Fruit fly (Drosophila melanogaster): ENCODE data around the gene Ref2.

DNA sequence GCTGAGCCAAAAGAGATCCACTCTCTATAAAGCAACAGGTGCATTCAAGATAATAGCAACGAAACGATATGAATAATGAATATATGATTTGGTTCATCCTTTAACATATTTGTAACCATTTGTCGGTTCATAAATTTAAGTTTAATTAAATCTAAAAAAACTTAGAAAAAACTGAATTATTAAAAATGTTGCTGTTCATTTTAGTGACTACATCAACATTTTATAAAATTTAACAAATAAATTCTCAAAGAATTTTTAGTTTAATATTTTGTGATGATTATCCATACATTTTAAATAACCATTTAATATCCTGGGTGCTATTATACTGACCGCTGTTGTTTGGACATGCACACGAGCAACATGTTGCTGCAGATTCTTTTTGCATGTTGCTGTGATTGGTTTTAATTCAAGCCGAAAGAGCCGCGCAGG lies 43.9 kb downstream of the Ref2 start:
- no peak for TF ChIP-seq CTCF (optimal IDR thresholded peaks at IDR 0.05)
- TF ChIP-seq CG8478 (optimal IDR thresholded peaks at IDR 0.05): no peak
